Worm (Caenorhabditis elegans) whole organism, L3 larva: ENCODE data around the gene tbg-1.

Experiments used
- R02D3.7 ChIP-seq: fragments of 150-350 bp; optimal IDR thresholded peaks from 2 replicates; lab custom pipeline; 2014; ENCODE audit warnings: missing biosample characterization, missing genetic modification characterization
- ZK546.5 ChIP-seq: sonication (generic microtip); optimal IDR thresholded peaks from 2 replicates; lab custom pipeline; 2017; ENCODE audit warnings: missing biosample characterization, missing genetic modification characterization
- aly-2 ChIP-seq: fragments of 150-350 bp; optimal IDR thresholded peaks from 2 replicates; lab custom pipeline; 2014; ENCODE audit warnings: missing biosample characterization, missing genetic modification characterization
- ceh-16 ChIP-seq: sonication (generic microtip); optimal IDR thresholded peaks from 2 replicates; lab custom pipeline; 2017; ENCODE audit warnings: missing biosample characterization, missing genetic modification characterization
- ceh-82 ChIP-seq: fragments of 150-350 bp; optimal IDR thresholded peaks from 2 replicates; lab custom pipeline; 2014; ENCODE audit warnings: missing biosample characterization, missing genetic modification characterization
- ceh-9 ChIP-seq: sonication (generic microtip); optimal IDR thresholded peaks from 2 replicates; lab custom pipeline; 2018; ENCODE audit warnings: missing biosample characterization, missing genetic modification characterization
- egl-27 ChIP-seq: sonication (generic microtip); optimal IDR thresholded peaks from 4 replicates; lab custom pipeline; 2017; ENCODE audit warnings: missing biosample characterization, missing genetic modification reagents, missing genetic modification characterization
- egl-5 ChIP-seq: fragments of 150-350 bp; optimal IDR thresholded peaks from 2 replicates; lab custom pipeline; 2017; ENCODE audit warnings: missing biosample characterization, missing genetic modification reagents, missing genetic modification characterization, inconsistent platforms
- elt-2 ChIP-seq: sonication (generic microtip); optimal IDR thresholded peaks from 2 replicates; lab custom pipeline; 2016; ENCODE audit warnings: missing genetic modification reagents, mild to moderate bottlenecking, missing genetic modification characterization, missing compliant biosample characterization
- eor-1 ChIP-seq, 2 experiments: fragments of 150-350 bp; optimal IDR thresholded peaks; 2 replicates each; lab custom pipeline; 2014 to 2018; ENCODE audit warnings: missing biosample characterization in 2 of 2, missing genetic modification characterization in 2 of 2
- fkh-10 ChIP-seq: sonication (generic microtip); optimal IDR thresholded peaks from 2 replicates; lab custom pipeline; 2017; ENCODE audit warnings: missing biosample characterization, missing genetic modification reagents, missing genetic modification characterization
- fkh-2 ChIP-seq: fragments of 150-350 bp; optimal IDR thresholded peaks from 2 replicates; lab custom pipeline; 2014; ENCODE audit warnings: missing biosample characterization, missing genetic modification reagents, missing genetic modification characterization
- fos-1 ChIP-seq: fragments of 150-350 bp; optimal IDR thresholded peaks from 2 replicates; lab custom pipeline; 2014; ENCODE audit warnings: missing biosample characterization, missing genetic modification characterization
- hmg-11 ChIP-seq: sonication (generic microtip); optimal IDR thresholded peaks from 2 replicates; lab custom pipeline; 2016; ENCODE audit warnings: missing genetic modification characterization, missing compliant biosample characterization
- jun-1 ChIP-seq: fragments of 150-350 bp; optimal IDR thresholded peaks from 2 replicates; lab custom pipeline; 2014; ENCODE audit warnings: missing biosample characterization, missing genetic modification reagents, missing genetic modification characterization
- lin-15B ChIP-seq: fragments of 150-350 bp; optimal IDR thresholded peaks from 2 replicates; lab custom pipeline; 2014; ENCODE audit warnings: missing biosample characterization, missing genetic modification characterization
- lin-39 ChIP-seq: fragments of 150-350 bp; optimal IDR thresholded peaks from 2 replicates; lab custom pipeline; 2018; ENCODE audit warnings: missing biosample characterization, missing genetic modification reagents, missing genetic modification characterization
- mdl-1 ChIP-seq: fragments of 150-350 bp; optimal IDR thresholded peaks from 2 replicates; lab custom pipeline; 2014; ENCODE audit warnings: missing biosample characterization, missing genetic modification characterization
- mml-1 ChIP-seq: fragments of 150-350 bp; sonication (generic microtip); optimal IDR thresholded peaks from 3 replicates; lab custom pipeline; 2014; ENCODE audit warnings: missing biosample characterization, missing genetic modification characterization
- nfya-1 ChIP-seq: sonication (generic microtip); optimal IDR thresholded peaks from 2 replicates; lab custom pipeline; 2017; ENCODE audit warnings: missing genetic modification characterization, mild to moderate bottlenecking, missing compliant biosample characterization, antibody characterized with exemption, moderate library complexity; ENCODE audit not compliant: insufficient read depth
- nhr-11 ChIP-seq: fragments of 150-350 bp; optimal IDR thresholded peaks from 2 replicates; lab custom pipeline; 2014; ENCODE audit warnings: missing biosample characterization, missing genetic modification characterization
- nhr-12 ChIP-seq: fragments of 150-350 bp; optimal IDR thresholded peaks from 2 replicates; lab custom pipeline; 2014; ENCODE audit warnings: missing biosample characterization, missing genetic modification characterization
- nhr-23 ChIP-seq: fragments of 150-350 bp; optimal IDR thresholded peaks from 2 replicates; lab custom pipeline; 2014; ENCODE audit warnings: missing biosample characterization, missing genetic modification reagents, missing genetic modification characterization
- nhr-237 ChIP-seq: fragments of 150-350 bp; optimal IDR thresholded peaks from 2 replicates; lab custom pipeline; 2014; ENCODE audit warnings: missing biosample characterization, missing genetic modification characterization
- nhr-25 ChIP-seq: sonication (generic microtip); optimal IDR thresholded peaks from 2 replicates; lab custom pipeline; 2017; ENCODE audit warnings: missing biosample characterization, missing genetic modification characterization
- nhr-43 ChIP-seq: sonication (generic microtip); optimal IDR thresholded peaks from 2 replicates; lab custom pipeline; 2016; ENCODE audit warnings: mild to moderate bottlenecking, missing genetic modification characterization, missing compliant biosample characterization; ENCODE audit not compliant: poor library complexity, severe bottlenecking
- nhr-67 ChIP-seq: fragments of 150-350 bp; optimal IDR thresholded peaks from 2 replicates; lab custom pipeline; 2014; ENCODE audit warnings: missing biosample characterization, missing genetic modification characterization
- nhr-76 ChIP-seq: fragments of 150-350 bp; sonication (generic microtip); optimal IDR thresholded peaks from 5 replicates; lab custom pipeline; 2014; ENCODE audit warnings: missing biosample characterization, missing genetic modification characterization
- pqm-1 ChIP-seq: fragments of 150-350 bp; optimal IDR thresholded peaks from 2 replicates; lab custom pipeline; 2017; ENCODE audit warnings: missing biosample characterization, missing genetic modification characterization, inconsistent platforms
- skn-1 ChIP-seq: fragments of 150-350 bp; optimal IDR thresholded peaks from 2 replicates; lab custom pipeline; 2014; ENCODE audit warnings: missing biosample characterization, missing genetic modification characterization
- snpc-4 ChIP-seq: fragments of 150-350 bp; optimal IDR thresholded peaks from 2 replicates; lab custom pipeline; 2014; ENCODE audit warnings: missing biosample characterization, missing genetic modification characterization
- tbx-2 ChIP-seq: sonication (generic microtip); optimal IDR thresholded peaks from 2 replicates; lab custom pipeline; 2016; ENCODE audit warnings: mild to moderate bottlenecking, missing genetic modification characterization, missing compliant biosample characterization
- zag-1 ChIP-seq: fragments of 150-350 bp; optimal IDR thresholded peaks from 2 replicates; lab custom pipeline; 2014; ENCODE audit warnings: missing biosample characterization, missing genetic modification characterization
- ztf-11 ChIP-seq: fragments of 150-350 bp; optimal IDR thresholded peaks from 2 replicates; lab custom pipeline; 2014; ENCODE audit warnings: missing biosample characterization, missing genetic modification characterization
- ztf-4 ChIP-seq: fragments of 150-350 bp; optimal IDR thresholded peaks from 2 replicates; lab custom pipeline; 2014; ENCODE audit warnings: missing biosample characterization, missing genetic modification characterization

Gene tbg-1

DNA sequence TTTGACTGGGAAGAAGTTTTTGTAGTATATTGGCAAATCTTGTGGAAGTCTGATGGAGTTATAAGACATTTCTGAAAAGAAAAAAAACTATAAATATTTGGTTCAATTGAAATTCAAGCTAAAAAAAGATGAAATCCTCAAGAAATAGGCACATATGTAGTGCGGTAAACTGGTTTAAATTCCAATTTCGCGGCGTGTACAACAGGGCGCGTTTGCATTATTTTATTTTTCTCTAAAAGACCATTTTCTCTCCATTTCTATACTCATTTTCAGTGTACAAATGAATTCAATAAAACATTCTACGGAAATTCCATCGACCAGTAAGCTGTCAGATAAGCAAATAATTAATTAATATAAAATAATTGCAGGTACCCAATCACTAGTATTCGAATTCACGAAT, 14.7 kb downstream of the tbg-1 start, which contains the start of the genes pri-1 and F58A4.6:
Gene pri-1 (minus strand): TSS at position 71 of the 400 bp plus-strand sequence.
Gene F58A4.6 (plus strand): TSS at position 272 of the 400 bp plus-strand sequence.
- peak; percentile 43 for TF ChIP-seq nhr-23 (tag; lab: Kevin White, UChicago)
- TF ChIP-seq nhr-76 (tag; lab: Kevin White, UChicago) = no peak
- TF ChIP-seq nhr-25 (tag; lab: Kevin White, UChicago) = peak; percentile 2
- TF ChIP-seq zag-1 (tag; lab: Kevin White, UChicago) = no peak
- TF ChIP-seq nfya-1 = peak; percentile 45
- no peak for TF ChIP-seq hmg-11
- TF ChIP-seq lin-15B (tag; lab: Kevin White, UChicago) = peak; percentile 48
- TF ChIP-seq R02D3.7 (tag; lab: Kevin White, UChicago) = no peak
- no peak for TF ChIP-seq nhr-11 (tag; lab: Kevin White, UChicago)
- TF ChIP-seq pqm-1 = no peak

DNA sequence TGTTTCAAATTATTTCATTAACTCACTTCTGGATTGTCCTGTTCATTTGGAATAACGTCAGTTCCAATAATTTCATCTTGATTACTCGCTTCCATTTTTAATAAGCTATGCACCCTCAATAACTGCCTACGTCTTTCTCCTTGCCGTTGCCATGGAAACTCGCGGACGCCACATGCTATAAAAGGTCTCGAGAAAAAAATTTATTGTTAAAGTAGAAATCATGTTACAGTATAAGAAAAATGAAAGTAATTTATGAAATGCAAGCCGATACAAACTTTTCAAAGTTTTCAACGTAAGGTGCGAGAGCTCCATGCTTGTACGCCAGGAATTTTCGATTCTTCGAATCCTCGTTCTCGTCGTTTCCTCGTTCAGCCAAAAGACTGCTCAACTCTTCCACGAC, 16.9 kb downstream of the tbg-1 start, which contains the start of gene bbs-4:
Gene bbs-4 (minus strand): TSS at position 101 of the 400 bp plus-strand sequence.
- TF ChIP-seq egl-5 (tag; lab: Kevin White, UChicago) (no peak), elt-2 (no peak), zag-1 (tag; lab: Kevin White, UChicago) (no peak), fkh-2 (tag; lab: Kevin White, UChicago) (no peak), nhr-237 (tag; lab: Kevin White, UChicago) (no peak), nhr-67 (tag; lab: Kevin White, UChicago) (no peak), fkh-10 (GFP tag; lab: Kevin White, UChicago) (no peak), nhr-25 (tag; lab: Kevin White, UChicago) (no peak), lin-39 (no peak), ceh-9 (tag; lab: Kevin White, UChicago) (no peak), eor-1 (tag; optimal IDR thresholded peaks at IDR 0.05; lab: Kevin White, UChicago) (no peak), skn-1 (no peak), jun-1 (tag; lab: Kevin White, UChicago) (no peak), nhr-43 (tag; lab: Kevin White, UChicago) (no peak), R02D3.7 (tag; lab: Kevin White, UChicago) (no peak), mml-1 (tag; lab: Kevin White, UChicago) (no peak), aly-2 (tag; lab: Kevin White, UChicago) (no peak), hmg-11 (no peak), tbx-2 (tag; lab: Kevin White, UChicago) (no peak), mdl-1 (no peak)

DNA sequence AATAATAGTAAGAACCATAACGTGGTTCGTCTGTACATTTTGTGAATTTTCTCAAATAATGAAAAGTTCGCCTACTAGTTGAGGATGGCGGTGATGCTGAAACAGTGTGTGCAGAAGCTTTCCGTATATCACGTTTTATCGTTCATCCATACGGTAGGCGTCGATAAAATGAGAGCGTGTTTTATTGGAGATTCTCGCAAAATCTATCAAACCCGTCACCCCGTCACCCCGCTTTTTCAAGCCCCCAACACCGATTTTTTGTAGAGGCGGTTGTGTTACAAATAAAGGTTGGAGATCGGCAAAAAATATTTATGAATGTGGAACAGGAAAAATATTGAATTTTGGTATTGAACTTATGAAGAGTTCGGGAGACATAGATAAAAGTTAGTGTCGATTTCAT, 20.3 kb downstream of the tbg-1 start, which contains the start of gene clec-161:
Gene clec-161 (minus strand): TSS at position 101 of the 400 bp plus-strand sequence.
- TF ChIP-seq ceh-82 (tag; lab: Kevin White, UChicago) = no peak
- no peak for TF ChIP-seq mml-1 (tag; lab: Kevin White, UChicago)
- no peak for TF ChIP-seq ceh-16 (tag; lab: Kevin White, UChicago)
- TF ChIP-seq ztf-11 (tag; lab: Kevin White, UChicago) = no peak
- TF ChIP-seq snpc-4 (tag; lab: Kevin White, UChicago) = no peak
- no peak for TF ChIP-seq R02D3.7 (tag; lab: Kevin White, UChicago)
- TF ChIP-seq, all 47 proteins: peak for 0

DNA sequence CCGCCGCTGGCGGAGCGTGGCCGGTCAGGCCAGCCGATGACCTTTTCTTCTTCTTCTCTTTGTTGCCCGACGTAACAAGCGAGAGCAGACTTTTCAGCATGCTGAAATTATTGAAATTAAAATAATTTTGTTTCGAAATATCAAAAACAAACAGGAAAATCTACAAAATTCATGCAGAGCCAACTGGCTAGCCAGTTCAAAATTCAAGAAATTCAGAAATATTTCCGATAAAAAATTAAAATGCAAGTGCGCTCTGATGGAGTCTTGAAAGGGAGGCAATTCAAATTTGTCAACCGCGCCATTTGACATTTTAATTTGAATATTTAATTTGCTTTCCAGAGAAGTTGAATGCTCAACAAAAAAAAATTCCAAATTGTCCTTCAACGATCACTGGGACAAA, 28.3 kb downstream of the tbg-1 start, which contains the start of gene F58A4.2:
Gene F58A4.2 (minus strand): TSS at position 101 of the 400 bp plus-strand sequence.
- TF ChIP-seq ceh-16 (tag; lab: Kevin White, UChicago) = no peak
- TF ChIP-seq fkh-2 (tag; lab: Kevin White, UChicago) = no peak
- TF ChIP-seq R02D3.7 (tag; lab: Kevin White, UChicago) = no peak
- no peak for TF ChIP-seq nhr-76 (tag; lab: Kevin White, UChicago)
- no peak for TF ChIP-seq ceh-82 (tag; lab: Kevin White, UChicago)
- TF ChIP-seq ztf-4 (tag; lab: Kevin White, UChicago) = no peak
- no peak for TF ChIP-seq ztf-11 (tag; lab: Kevin White, UChicago)
- TF ChIP-seq nhr-12 = no peak
- no peak for TF ChIP-seq snpc-4 (tag; lab: Kevin White, UChicago)
- TF ChIP-seq eor-1 (tag; optimal IDR thresholded peaks at IDR 0.05; lab: Kevin White, UChicago) = no peak
- no peak for TF ChIP-seq egl-27 (tag; lab: Kevin White, UChicago)
- TF ChIP-seq fos-1 (tag; lab: Kevin White, UChicago) = no peak
- no peak for TF ChIP-seq ZK546.5 (tag; lab: Kevin White, UChicago)
- TF ChIP-seq nhr-11 (tag; lab: Kevin White, UChicago) = no peak
